Worm (Caenorhabditis elegans): Measurements from ENCODE around the gene C05D2.8.

Gene C05D2.8

DNA sequence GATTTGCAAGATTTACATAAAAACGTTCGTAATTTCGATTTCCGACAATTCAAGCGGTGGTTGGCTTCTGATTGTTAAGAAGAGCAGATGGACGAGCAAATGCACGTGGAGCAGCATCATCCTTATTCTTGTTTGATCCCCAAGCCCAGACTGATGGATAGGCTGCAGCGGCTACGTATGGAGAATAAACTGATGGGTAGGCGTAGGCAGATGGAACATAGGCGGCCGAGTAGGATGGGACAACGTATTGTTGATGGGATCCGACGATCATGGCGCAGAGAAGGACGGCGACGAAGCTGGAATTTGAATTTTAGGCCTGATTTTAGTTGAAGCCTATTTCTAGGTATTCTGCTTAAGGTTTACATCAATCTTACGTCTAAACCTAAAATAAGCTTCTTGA is 41.9 kb downstream of the C05D2.8 start:
- TF ChIP-seq ama-1 (optimal IDR thresholded peaks at IDR 0.05) (no peak), pha-4 (tag; optimal IDR thresholded peaks at IDR 0.05) (no peak), jun-1 (tag; optimal IDR thresholded peaks at IDR 0.05) (no peak), nhr-76 (tag; optimal IDR thresholded peaks at IDR 0.05) (no peak), ztf-4 (tag; optimal IDR thresholded peaks at IDR 0.05) (no peak), nhr-12 (tag; optimal IDR thresholded peaks at IDR 0.05) (no peak), pqm-1 (tag; optimal IDR thresholded peaks at IDR 0.05) (no peak), ceh-9 (tag; optimal IDR thresholded peaks at IDR 0.05) (no peak), unc-39 (tag; optimal IDR thresholded peaks at IDR 0.05) (no peak), elt-2 (tag; optimal IDR thresholded peaks at IDR 0.05) (no peak), lin-39 (tag; optimal IDR thresholded peaks at IDR 0.05) (no peak), fkh-2 (tag; optimal IDR thresholded peaks at IDR 0.05) (no peak), daf-12 (tag; optimal IDR thresholded peaks at IDR 0.05) (no peak)

DNA sequence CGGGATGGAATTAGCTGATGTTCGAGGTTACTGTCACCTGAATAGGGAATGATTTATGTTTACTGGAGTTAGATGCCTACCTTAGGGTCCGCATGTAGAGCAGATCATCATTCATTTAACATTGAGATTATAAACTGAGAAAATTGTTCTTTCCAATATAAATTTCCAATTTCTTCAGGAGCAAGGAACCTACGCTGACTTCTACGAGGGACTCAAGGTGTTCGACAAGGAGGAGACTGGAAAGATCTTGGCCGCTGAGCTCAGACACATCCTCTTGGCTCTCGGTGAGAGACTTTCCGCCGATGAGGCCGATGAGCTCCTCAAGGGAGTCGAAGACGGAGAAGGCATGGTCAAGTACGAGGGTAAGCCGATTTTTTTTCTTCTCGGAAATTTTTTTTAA is 43.6 kb downstream of the C05D2.8 start:
- TF ChIP-seq ceh-82 (tag; optimal IDR thresholded peaks at IDR 0.05) (no peak), unc-39 (tag; optimal IDR thresholded peaks at IDR 0.05) (no peak), eor-1 (tag; optimal IDR thresholded peaks at IDR 0.05) (no peak), nhr-237 (tag; optimal IDR thresholded peaks at IDR 0.05) (no peak), ceh-28 (tag; optimal IDR thresholded peaks at IDR 0.05) (no peak), ztf-11 (tag; optimal IDR thresholded peaks at IDR 0.05) (no peak), hmg-11 (tag; optimal IDR thresholded peaks at IDR 0.05) (no peak), jun-1 (tag; optimal IDR thresholded peaks at IDR 0.05) (no peak), nfya-1 (tag; optimal IDR thresholded peaks at IDR 0.05; ENCODE audit: insufficient read depth) (no peak), fkh-10 (GFP tag; optimal IDR thresholded peaks at IDR 0.05) (no peak), nhr-43 (tag; optimal IDR thresholded peaks at IDR 0.05; ENCODE audit: poor library complexity, severe bottlenecking) (no peak), nhr-77 (tag; optimal IDR thresholded peaks at IDR 0.05) (no peak), R02D3.7 (tag; optimal IDR thresholded peaks at IDR 0.05) (no peak), egl-5 (tag; optimal IDR thresholded peaks at IDR 0.05) (no peak), egl-27 (tag; optimal IDR thresholded peaks at IDR 0.05) (no peak), ztf-4 (tag; optimal IDR thresholded peaks at IDR 0.05) (no peak), elt-2 (tag; optimal IDR thresholded peaks at IDR 0.05) (no peak), nhr-76 (tag; optimal IDR thresholded peaks at IDR 0.05) (no peak), daf-12 (tag; optimal IDR thresholded peaks at IDR 0.05) (no peak)

DNA sequence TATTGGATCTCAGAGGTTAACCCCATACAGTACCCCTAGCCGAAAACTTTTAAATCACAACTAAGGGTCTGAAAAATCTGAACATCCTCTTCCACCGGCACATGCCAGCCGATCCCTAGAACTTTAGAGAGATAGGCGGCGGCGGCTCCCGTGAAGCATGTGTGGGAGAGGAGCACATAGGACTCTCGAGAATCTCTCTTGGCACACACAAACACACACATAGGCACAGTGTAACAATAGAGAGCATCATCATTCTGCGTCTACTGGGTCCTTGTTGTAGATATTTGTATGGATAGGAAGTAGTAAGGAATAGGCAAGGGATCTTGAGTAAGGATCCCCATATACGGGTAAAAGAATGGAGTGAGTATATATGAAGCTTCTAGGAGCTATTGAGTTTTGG is 44.4 kb downstream of the C05D2.8 start:
- TF ChIP-seq fkh-10 (GFP tag; optimal IDR thresholded peaks at IDR 0.05) (no peak), nfya-1 (tag; optimal IDR thresholded peaks at IDR 0.05; ENCODE audit: insufficient read depth) (no peak)

DNA sequence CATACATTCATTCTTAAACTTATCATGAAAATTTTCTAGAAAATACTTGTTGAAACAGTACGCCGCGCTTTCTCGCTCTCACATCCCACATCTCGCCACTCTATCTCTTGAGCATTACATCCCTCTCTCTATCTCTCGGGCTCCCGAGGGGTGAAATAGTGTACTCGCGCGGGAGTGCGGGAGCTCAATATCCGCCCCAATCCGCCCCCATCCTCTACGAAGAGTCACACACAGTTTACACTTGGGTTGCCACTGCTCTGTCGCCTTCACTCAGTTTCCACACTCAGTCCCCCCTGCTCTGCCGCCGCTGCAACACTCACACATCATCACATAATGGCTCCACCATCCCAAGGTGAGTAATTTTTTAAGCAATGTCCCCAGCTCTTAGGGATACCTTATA is 45.3 kb downstream of the C05D2.8 start, which contains the start of gene mlc-3:
Gene mlc-3, plus strand, starts transcription at position 227 of the 400 bp plus-strand sequence.
- TF ChIP-seq zag-1 (tag; optimal IDR thresholded peaks at IDR 0.05), result no peak
- no peak for TF ChIP-seq lin-39 (tag; optimal IDR thresholded peaks at IDR 0.05)
- no peak for TF ChIP-seq nhr-23 (tag; optimal IDR thresholded peaks at IDR 0.05)
- no peak for TF ChIP-seq skn-1 (tag; optimal IDR thresholded peaks at IDR 0.05)
- TF ChIP-seq egl-5 (tag; optimal IDR thresholded peaks at IDR 0.05), result no peak

DNA sequence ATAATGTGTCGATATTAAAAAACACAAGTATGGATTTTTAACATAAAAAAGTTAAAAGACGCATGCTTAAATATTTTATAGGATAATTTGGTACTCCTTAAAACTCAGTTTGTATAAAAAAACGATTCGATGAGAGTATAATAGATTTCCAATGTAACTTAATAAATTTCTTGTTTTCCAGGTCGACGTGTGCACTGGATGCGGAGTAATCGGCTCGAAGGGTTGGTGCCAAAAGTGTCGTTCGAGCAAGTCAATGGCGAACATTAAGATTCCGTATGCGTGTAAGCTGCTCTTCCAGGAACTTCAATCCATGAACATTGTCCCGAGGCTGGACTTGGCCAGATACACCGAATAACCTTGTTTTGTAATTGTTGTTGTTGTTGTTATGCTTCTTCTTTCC is 45.8 kb downstream of the C05D2.8 start:
- TF ChIP-seq pha-4 (tag; optimal IDR thresholded peaks at IDR 0.05) (no peak), eor-1 (tag; optimal IDR thresholded peaks at IDR 0.05) (no peak), mml-1 (tag; optimal IDR thresholded peaks at IDR 0.05) (no peak), fkh-10 (GFP tag; optimal IDR thresholded peaks at IDR 0.05) (no peak), nhr-11 (tag; optimal IDR thresholded peaks at IDR 0.05) (no peak), nhr-23 (tag; optimal IDR thresholded peaks at IDR 0.05) (no peak), jun-1 (tag; optimal IDR thresholded peaks at IDR 0.05) (no peak), aly-2 (tag; optimal IDR thresholded peaks at IDR 0.05) (no peak)

DNA sequence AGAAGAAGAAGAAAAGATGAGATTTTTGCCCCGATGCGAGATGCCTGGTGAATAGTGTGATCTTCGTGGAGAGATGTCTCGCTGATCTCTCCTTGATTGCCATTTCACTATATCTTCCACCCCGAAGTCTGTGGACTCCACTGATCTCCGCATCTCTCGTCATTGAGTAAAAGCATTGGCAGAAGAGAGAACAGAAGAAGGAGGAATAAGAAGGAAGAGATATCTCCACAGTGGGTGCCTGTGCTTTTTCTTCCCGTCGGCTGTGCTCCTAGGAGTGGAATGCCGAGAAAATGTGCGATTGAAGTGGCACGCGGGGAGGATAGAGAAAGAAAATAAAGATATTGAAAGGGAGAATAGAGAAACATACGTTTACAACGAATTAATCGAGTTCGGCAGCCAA is 46.5 kb downstream of the C05D2.8 start:
- no peak for TF ChIP-seq egl-5 (tag; optimal IDR thresholded peaks at IDR 0.05)
- no peak for TF ChIP-seq pha-4 (tag; optimal IDR thresholded peaks at IDR 0.05)
- no peak for TF ChIP-seq fkh-10 (GFP tag; optimal IDR thresholded peaks at IDR 0.05)
- TF ChIP-seq nfya-1 (tag; optimal IDR thresholded peaks at IDR 0.05; ENCODE audit: insufficient read depth), result peak; percentile 23
